Worm (Caenorhabditis elegans) whole organism, L2 larva: ENCODE data around the gene nhr-19.

ENCODE experiments used
- ama-1 ChIP-seq: fragments of 150-350 bp; optimal IDR thresholded peaks from 2 replicates; lab custom pipeline; 2018; ENCODE audit warnings: inconsistent platforms
- crh-2 ChIP-seq: sonication (generic microtip); optimal IDR thresholded peaks from 2 replicates; lab custom pipeline; 2017; ENCODE audit warnings: missing biosample characterization, missing genetic modification characterization
- elt-3 ChIP-seq: sonication (generic microtip); optimal IDR thresholded peaks from 2 replicates; lab custom pipeline; 2017; ENCODE audit warnings: missing biosample characterization, missing genetic modification characterization
- lin-39 ChIP-seq: fragments of 150-350 bp; optimal IDR thresholded peaks from 2 replicates; lab custom pipeline; 2014; ENCODE audit warnings: missing biosample characterization, missing genetic modification reagents, missing genetic modification characterization
- nhr-11 ChIP-seq: fragments of 150-350 bp; optimal IDR thresholded peaks from 2 replicates; lab custom pipeline; 2014; ENCODE audit warnings: missing biosample characterization, missing genetic modification characterization
- nhr-23 ChIP-seq: fragments of 150-350 bp; optimal IDR thresholded peaks from 2 replicates; lab custom pipeline; 2014; ENCODE audit warnings: missing biosample characterization, missing genetic modification reagents, missing genetic modification characterization
- nhr-77 ChIP-seq: fragments of 150-350 bp; optimal IDR thresholded peaks from 2 replicates; lab custom pipeline; 2014; ENCODE audit warnings: missing biosample characterization, missing genetic modification characterization
- peb-1 ChIP-seq: fragments of 150-350 bp; optimal IDR thresholded peaks from 2 replicates; lab custom pipeline; 2014; ENCODE audit warnings: missing biosample characterization, missing genetic modification characterization
- snpc-4 ChIP-seq: fragments of 150-350 bp; optimal IDR thresholded peaks from 2 replicates; lab custom pipeline; 2014; ENCODE audit warnings: missing biosample characterization, missing genetic modification characterization

DNA sequence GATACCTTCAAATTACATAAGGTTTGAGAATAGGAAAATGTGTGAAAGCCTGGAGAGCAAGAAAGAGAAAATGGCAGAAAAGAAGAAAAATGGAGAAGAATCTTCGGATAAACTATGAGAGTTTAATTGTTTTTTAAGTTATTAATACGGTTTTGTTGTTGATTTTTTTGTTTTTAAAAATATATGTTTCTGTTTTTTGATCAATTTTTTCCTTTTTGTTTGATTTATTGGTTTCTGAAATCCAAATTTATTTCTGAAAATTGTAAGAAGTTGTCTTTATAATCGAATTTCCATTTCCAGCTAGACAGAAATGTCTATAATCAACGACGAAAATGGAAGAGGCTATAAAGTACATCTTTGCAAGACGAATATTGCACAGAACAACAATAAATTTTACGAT is 12.6 kb downstream of the nhr-19 start, which contains the start of gene parp-2:
- TF ChIP-seq peb-1 (no peak), crh-2 (tag; lab: Kevin White, UChicago) (no peak), ama-1 (lab: Kevin White, UChicago) (no peak), nhr-11 (tag; lab: Kevin White, UChicago) (no peak), snpc-4 (tag; lab: Kevin White, UChicago) (no peak), lin-39 (tag; lab: Kevin White, UChicago) (no peak), elt-3 (tag; lab: Kevin White, UChicago) (no peak), nhr-23 (tag; lab: Kevin White, UChicago) (no peak), nhr-77 (no peak)
